Worm (Caenorhabditis elegans) whole organism, young adult: ENCODE results near the gene C25E10.17.

Experiments used
- B0261.1 ChIP-seq: sonication (generic microtip); optimal IDR thresholded peaks from 2 replicates; lab custom pipeline; 2016; ENCODE audit warnings: mild to moderate bottlenecking, missing genetic modification characterization, moderate library complexity, missing compliant biosample characterization
- C17E4.6 ChIP-seq: fragments of 200-800 bp; sonication (Bioruptor generic); IDR thresholded peaks from 2 replicates; pipeline ENCODE4 v1.3.6; 2022; ENCODE audit warnings: missing genetic modification reagents, missing genetic modification characterization, missing compliant biosample characterization
- F33H1.4 ChIP-seq: fragments of 200-800 bp; sonication (Bioruptor generic); IDR thresholded peaks from 2 replicates; pipeline ENCODE4 v1.3.6; 2022; ENCODE audit warnings: missing genetic modification reagents, missing genetic modification characterization, missing compliant biosample characterization
- F39B2.1 ChIP-seq: fragments of 200-800 bp; sonication (Bioruptor generic); IDR thresholded peaks from 2 replicates; pipeline ENCODE4 v1.3.6; 2022; ENCODE audit warnings: missing genetic modification reagents, missing genetic modification characterization, missing compliant biosample characterization
- F55B11.4 ChIP-seq: sonication (generic microtip); optimal IDR thresholded peaks from 2 replicates; lab custom pipeline; 2016; ENCODE audit warnings: missing compliant biosample characterization, missing genetic modification characterization, borderline replicate concordance; ENCODE audit not compliant: insufficient read depth
- F57A8.1 ChIP-seq: fragments of 200-800 bp; sonication (Bioruptor generic); optimal IDR thresholded peaks from 2 replicates; lab custom pipeline; 2018; ENCODE audit warnings: mild to moderate bottlenecking, missing genetic modification characterization, moderate library complexity, missing compliant biosample characterization
- K11D2.4 ChIP-seq: fragments of 200-800 bp; sonication (Bioruptor generic); IDR thresholded peaks from 2 replicates; pipeline ENCODE4 v1.3.6; 2022; ENCODE audit warnings: missing genetic modification reagents, missing genetic modification characterization, missing compliant biosample characterization
- T26A5.8 ChIP-seq: sonication (generic microtip); optimal IDR thresholded peaks from 2 replicates; lab custom pipeline; 2016; ENCODE audit warnings: missing genetic modification characterization, missing compliant biosample characterization
- Y53F4B.3 ChIP-seq: fragments of 200-800 bp; sonication (Bioruptor generic); IDR thresholded peaks from 2 replicates; pipeline ENCODE4 v1.3.6; 2022; ENCODE audit warnings: missing genetic modification reagents, missing genetic modification characterization, missing compliant biosample characterization
- Y53G8AR.9 ChIP-seq: fragments of 200-800 bp; sonication (Bioruptor generic); conservative IDR thresholded peaks from 2 replicates; pipeline ENCODE4 v1.3.6; 2022; ENCODE audit warnings: missing genetic modification reagents, missing genetic modification characterization, missing compliant biosample characterization
- akir-1 ChIP-seq: fragments of 200-800 bp; sonication (Bioruptor generic); optimal IDR thresholded peaks from 2 replicates; lab custom pipeline; 2018; ENCODE audit warnings: mild to moderate bottlenecking, missing genetic modification characterization, moderate library complexity, missing compliant biosample characterization
- athp-1 ChIP-seq: sonication (generic microtip); optimal IDR thresholded peaks from 2 replicates; lab custom pipeline; 2017; ENCODE audit warnings: mild to moderate bottlenecking, missing genetic modification characterization, missing compliant biosample characterization
- attf-5 ChIP-seq: fragments of 200-800 bp; sonication (Bioruptor generic); optimal IDR thresholded peaks from 2 replicates; lab custom pipeline; 2018; ENCODE audit warnings: mild to moderate bottlenecking, missing genetic modification characterization, missing compliant biosample characterization
- ceh-40 ChIP-seq: fragments of 200-800 bp; sonication (Bioruptor generic); IDR thresholded peaks from 2 replicates; pipeline ENCODE4 v1.3.6; 2022; ENCODE audit warnings: missing genetic modification characterization, missing compliant biosample characterization
- chd-7 ChIP-seq: sonication (generic microtip); optimal IDR thresholded peaks from 2 replicates; lab custom pipeline; 2016; ENCODE audit warnings: mild to moderate bottlenecking, missing genetic modification characterization, moderate library complexity, missing compliant biosample characterization
- die-1 ChIP-seq: sonication (generic microtip); optimal IDR thresholded peaks from 2 replicates; lab custom pipeline; 2016; ENCODE audit warnings: missing genotype, mild to moderate bottlenecking, missing genetic modification characterization, missing compliant biosample characterization
- dox-1 ChIP-seq: fragments of 200-800 bp; sonication (Bioruptor generic); IDR thresholded peaks from 2 replicates; pipeline ENCODE4 v1.3.6; 2022; ENCODE audit warnings: missing genetic modification reagents, missing genetic modification characterization, missing compliant biosample characterization
- efl-1 ChIP-seq: fragments of 150-350 bp; optimal IDR thresholded peaks from 2 replicates; lab custom pipeline; 2014; ENCODE audit warnings: missing biosample characterization, missing genetic modification reagents, missing genetic modification characterization
- ets-4 ChIP-seq: fragments of 200-800 bp; sonication (Bioruptor generic); optimal IDR thresholded peaks from 2 replicates; lab custom pipeline; 2018; ENCODE audit warnings: mild to moderate bottlenecking, missing genetic modification characterization, missing compliant biosample characterization
- gei-17 ChIP-seq: fragments of 200-800 bp; sonication (Bioruptor generic); optimal IDR thresholded peaks from 2 replicates; lab custom pipeline; 2018; ENCODE audit warnings: mild to moderate bottlenecking, missing genetic modification characterization, missing compliant biosample characterization
- hmg-1.2 ChIP-seq: fragments of 200-800 bp; sonication (Bioruptor generic); IDR thresholded peaks from 2 replicates; pipeline ENCODE4 v1.3.6; 2022; ENCODE audit warnings: missing genetic modification reagents, missing genetic modification characterization, missing compliant biosample characterization
- let-526 ChIP-seq: fragments of 200-800 bp; sonication (Bioruptor generic); IDR thresholded peaks from 2 replicates; pipeline ENCODE4 v1.3.6; 2022; ENCODE audit warnings: missing genetic modification reagents, missing genetic modification characterization, missing compliant biosample characterization
- lin-54 ChIP-seq: fragments of 200-800 bp; sonication (Bioruptor generic); optimal IDR thresholded peaks from 2 replicates; lab custom pipeline; 2018; ENCODE audit warnings: mild to moderate bottlenecking, missing genetic modification characterization, missing compliant biosample characterization
- madf-3 ChIP-seq: fragments of 200-800 bp; sonication (Bioruptor generic); IDR thresholded peaks from 2 replicates; pipeline ENCODE4 v1.3.6; 2022; ENCODE audit warnings: missing genetic modification reagents, missing genetic modification characterization, missing compliant biosample characterization
- nhr-120 ChIP-seq: fragments of 200-800 bp; sonication (Bioruptor generic); IDR thresholded peaks from 2 replicates; pipeline ENCODE4 v1.3.6; 2022; ENCODE audit warnings: missing genetic modification characterization, missing compliant biosample characterization
- repo-1 ChIP-seq: sonication (generic microtip); optimal IDR thresholded peaks from 2 replicates; lab custom pipeline; 2017; ENCODE audit warnings: mild to moderate bottlenecking, missing genetic modification characterization, missing compliant biosample characterization
- snpc-1.3 ChIP-seq: sonication (generic microtip); optimal IDR thresholded peaks from 2 replicates; lab custom pipeline; 2017; ENCODE audit warnings: missing genetic modification characterization, mild to moderate bottlenecking, missing compliant biosample characterization, antibody characterized with exemption, moderate library complexity, missing genotype, missing genetic modification reagents; ENCODE audit not compliant: insufficient read depth
- somi-1 ChIP-seq: fragments of 200-800 bp; sonication (Bioruptor generic); optimal IDR thresholded peaks from 2 replicates; lab custom pipeline; 2018; ENCODE audit warnings: mild to moderate bottlenecking, missing genetic modification characterization, missing compliant biosample characterization
- zim-3 ChIP-seq: sonication (generic microtip); optimal IDR thresholded peaks from 2 replicates; lab custom pipeline; 2017; ENCODE audit warnings: mild to moderate bottlenecking, missing genetic modification characterization, moderate library complexity, missing compliant biosample characterization
- ztf-18 ChIP-seq: sonication (generic microtip); optimal IDR thresholded peaks from 2 replicates; lab custom pipeline; 2016; ENCODE audit warnings: missing genotype, mild to moderate bottlenecking, missing genetic modification characterization, missing compliant biosample characterization
- ztf-22 ChIP-seq: fragments of 200-800 bp; sonication (Bioruptor generic); optimal IDR thresholded peaks from 2 replicates; lab custom pipeline; 2018; ENCODE audit warnings: mild to moderate bottlenecking, missing genetic modification characterization, moderate library complexity, missing compliant biosample characterization
- ztf-25 ChIP-seq: fragments of 200-800 bp; sonication (Bioruptor generic); IDR thresholded peaks from 2 replicates; pipeline ENCODE4 v1.3.6; 2022; ENCODE audit warnings: missing genetic modification reagents, missing genetic modification characterization, missing compliant biosample characterization

Gene C25E10.17

DNA sequence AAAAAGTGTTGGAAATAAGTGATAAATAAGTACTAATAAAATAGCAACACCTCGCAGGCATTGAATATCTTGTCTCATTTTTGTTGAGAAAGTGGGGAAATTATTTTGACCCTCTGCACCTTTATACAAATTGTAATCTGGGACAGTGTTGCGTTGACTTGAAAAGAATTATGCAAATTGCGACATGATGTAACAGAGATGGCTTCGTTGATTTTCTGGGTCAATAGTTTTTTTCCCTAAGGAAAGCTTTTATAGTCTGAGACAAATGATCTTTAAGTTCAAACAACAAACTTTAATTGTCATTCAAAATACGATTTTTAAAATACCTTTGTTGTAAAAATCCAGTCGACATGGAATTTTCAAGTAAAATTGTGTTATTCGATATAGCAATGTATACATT, 22.7 kb downstream of the C25E10.17 start, which contains the start of gene bus-1:
Gene bus-1, minus strand, starts transcription at position 101 of the 400 bp plus-strand sequence.
- TF ChIP-seq ets-4, result no peak
- no peak for TF ChIP-seq athp-1
- TF ChIP-seq ztf-18 (tag; lab: Kevin White, UChicago), result no peak
- no peak for TF ChIP-seq gei-17 (GFP tag; lab: Kevin White, UChicago)
- TF ChIP-seq madf-3 (GFP tag; lab: Robert Waterston, UW), result no peak
- TF ChIP-seq somi-1 (GFP tag; lab: Kevin White, UChicago), result no peak
- TF ChIP-seq chd-7 (tag; lab: Kevin White, UChicago), result no peak
- TF ChIP-seq attf-5 (GFP tag; lab: Kevin White, UChicago), result no peak
- TF ChIP-seq let-526, result no peak
- TF ChIP-seq F33H1.4 (GFP tag; lab: Robert Waterston, UW), result no peak
- TF ChIP-seq repo-1 (tag; lab: Kevin White, UChicago), result no peak
- no peak for TF ChIP-seq C17E4.6
- TF ChIP-seq F39B2.1 (GFP tag; lab: Robert Waterston, UW), result no peak
- TF ChIP-seq die-1 (tag; lab: Kevin White, UChicago), result no peak
- TF ChIP-seq zim-3 (tag; lab: Kevin White, UChicago), result no peak

DNA sequence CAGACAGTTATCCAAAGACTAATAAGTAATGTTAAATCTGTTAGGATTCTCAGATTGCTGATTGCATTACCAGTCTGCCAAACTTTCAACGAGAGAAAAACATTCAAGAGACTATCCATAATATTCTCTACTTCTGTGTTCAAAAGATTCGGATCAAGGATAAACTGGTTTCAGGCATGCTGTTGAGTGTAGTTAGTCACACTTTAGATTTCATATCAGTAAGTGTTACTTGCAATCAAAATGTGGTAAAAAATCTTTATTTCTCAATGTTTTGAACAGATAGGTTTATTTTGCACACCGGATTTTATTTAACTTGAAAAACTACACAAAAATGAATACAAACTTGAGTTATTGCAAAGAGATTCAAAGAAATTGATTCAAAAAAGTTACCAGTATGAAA, 25.3 kb downstream of the C25E10.17 start, which contains the start of gene oac-41:
Gene oac-41, minus strand, starts transcription at position 101 of the 400 bp plus-strand sequence.
- TF ChIP-seq ets-4 (no peak), K11D2.4 (no peak), F39B2.1 (GFP tag; lab: Robert Waterston, UW) (no peak), nhr-120 (no peak), ztf-18 (tag; lab: Kevin White, UChicago) (no peak), F55B11.4 (tag; lab: Kevin White, UChicago) (no peak), ceh-40 (GFP tag; lab: Robert Waterston, UW) (no peak), Y53F4B.3 (GFP tag; lab: Robert Waterston, UW) (no peak)
- TF ChIP-seq, all 124 proteins: peak for 0

DNA sequence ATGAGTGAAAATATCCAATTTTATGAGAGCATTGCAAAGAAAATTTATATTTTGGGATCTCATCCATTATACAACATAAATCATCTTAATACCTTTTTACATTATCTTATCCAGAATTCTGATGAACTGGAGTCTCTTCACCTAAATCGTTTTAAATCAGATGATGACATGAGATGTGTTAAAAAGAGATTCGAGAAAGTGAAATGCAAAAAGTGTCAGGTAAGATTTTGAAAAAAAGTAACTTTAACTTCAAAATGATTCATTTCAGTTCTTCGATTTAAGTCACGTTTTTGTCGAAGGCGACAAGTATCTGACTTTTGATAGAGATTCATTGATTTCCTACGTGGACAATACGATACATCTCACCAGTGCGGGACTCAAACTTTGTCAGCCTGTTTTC, 28.5 kb downstream of the C25E10.17 start:
- no peak for TF ChIP-seq F57A8.1
- TF ChIP-seq Y53G8AR.9 (GFP tag; lab: Robert Waterston, UW), result no peak
- TF ChIP-seq ztf-22 (GFP tag; lab: Kevin White, UChicago), result no peak
- TF ChIP-seq lin-54 (GFP tag; lab: Kevin White, UChicago), result no peak
- no peak for TF ChIP-seq B0261.1 (tag; lab: Kevin White, UChicago)
- no peak for TF ChIP-seq hmg-1.2 (GFP tag; lab: Robert Waterston, UW)

ce11 chrV:9016479-9016878, 30.9 kb downstream of the C25E10.17 start, which contains the start of gene oac-40:
TSS of gene oac-40 (plus strand) at chrV:9016779.
- TF ChIP-seq T26A5.8 (tag; lab: Kevin White, UChicago), result no peak
- TF ChIP-seq athp-1, result no peak
- TF ChIP-seq dox-1 (GFP tag; lab: Robert Waterston, UW), result no peak
- no peak for TF ChIP-seq snpc-1.3
- no peak for TF ChIP-seq zim-3 (tag; lab: Kevin White, UChicago)
- no peak for TF ChIP-seq ztf-25 (GFP tag; lab: Robert Waterston, UW)
- TF ChIP-seq, all 124 proteins: peak for 0

- TF ChIP-seq akir-1 (GFP tag; lab: Kevin White, UChicago) (no peak), T26A5.8 (tag; lab: Kevin White, UChicago) (no peak), F57A8.1 (no peak), efl-1 (no peak)
- TF ChIP-seq, all 124 proteins: peak for 0
Observed at ce11 chrV:9015540-9015939, 31.9 kb downstream of the C25E10.17 start, which contains the start of gene srt-18. TSS of gene srt-18 (minus strand) at chrV:9015640.
